Worm (Caenorhabditis elegans) whole organism, L2 larva: ENCODE measurements around the gene srd-70.

ENCODE experiments used
- ama-1 ChIP-seq: fragments of 150-350 bp; optimal IDR thresholded peaks from 2 replicates; lab custom pipeline; 2018; ENCODE audit warnings: inconsistent platforms
- elt-3 ChIP-seq: sonication (generic microtip); optimal IDR thresholded peaks from 2 replicates; lab custom pipeline; 2017; ENCODE audit warnings: missing biosample characterization, missing genetic modification characterization
- lin-11 ChIP-seq: fragments of 150-350 bp; sonication (generic microtip); optimal IDR thresholded peaks from 2 replicates; lab custom pipeline; 2014; ENCODE audit warnings: missing biosample characterization, missing genetic modification characterization, inconsistent platforms, mixed read lengths
- lsy-2 ChIP-seq, 2 experiments: fragments of 150-350 bp in 1 of 2; sonication (generic microtip) in 1 of 2; optimal IDR thresholded peaks; 2 replicates each; lab custom pipeline; 2014 to 2017; ENCODE audit warnings: missing biosample characterization in 2 of 2, missing genetic modification characterization in 2 of 2
- nhr-12 ChIP-seq: fragments of 150-350 bp; optimal IDR thresholded peaks from 2 replicates; lab custom pipeline; 2014; ENCODE audit warnings: missing biosample characterization, missing genetic modification characterization
- nhr-21 ChIP-seq: fragments of 150-350 bp; optimal IDR thresholded peaks from 2 replicates; lab custom pipeline; 2014; ENCODE audit warnings: missing biosample characterization, missing genetic modification characterization
- nhr-237 ChIP-seq: fragments of 150-350 bp; optimal IDR thresholded peaks from 2 replicates; lab custom pipeline; 2014; ENCODE audit warnings: missing biosample characterization, missing genetic modification characterization
- sem-4 ChIP-seq: fragments of 150-350 bp; optimal IDR thresholded peaks from 2 replicates; lab custom pipeline; 2014; ENCODE audit warnings: missing biosample characterization, missing genetic modification reagents, missing genetic modification characterization
- unc-39 ChIP-seq: fragments of 150-350 bp; optimal IDR thresholded peaks from 2 replicates; lab custom pipeline; 2014; ENCODE audit warnings: missing biosample characterization, missing genetic modification characterization
- unc-55 ChIP-seq: fragments of 150-350 bp; sonication (generic microtip); optimal IDR thresholded peaks from 3 replicates; lab custom pipeline; 2014; ENCODE audit warnings: missing biosample characterization, missing genetic modification reagents, missing genetic modification characterization
- unc-62 ChIP-seq: fragments of 150-350 bp; optimal IDR thresholded peaks from 2 replicates; lab custom pipeline; 2014; ENCODE audit warnings: missing biosample characterization, missing genetic modification reagents, missing genetic modification characterization
- zag-1 ChIP-seq: fragments of 150-350 bp; optimal IDR thresholded peaks from 2 replicates; lab custom pipeline; 2014; ENCODE audit warnings: missing biosample characterization, missing genetic modification characterization
- ztf-4 ChIP-seq: fragments of 150-350 bp; optimal IDR thresholded peaks from 2 replicates; lab custom pipeline; 2014; ENCODE audit warnings: missing biosample characterization, missing genetic modification characterization

DNA sequence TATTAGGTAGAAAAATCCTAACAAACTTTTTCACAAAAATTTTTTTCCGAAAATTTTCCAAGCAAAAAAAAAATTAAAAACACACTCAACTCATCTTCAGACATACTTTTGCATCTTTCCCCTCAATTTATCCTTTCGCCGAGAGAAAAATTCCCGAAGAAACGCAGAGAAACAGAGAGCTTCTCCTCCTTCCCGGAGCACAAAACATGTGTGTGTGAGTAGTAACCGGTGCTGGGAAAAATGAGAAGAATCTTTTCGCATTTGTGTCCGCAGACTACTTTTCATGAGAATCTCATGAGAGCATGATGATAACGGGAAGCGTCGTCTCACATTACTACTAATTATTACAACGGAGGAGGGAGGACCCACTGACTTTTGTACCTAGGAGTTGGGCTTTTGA, 32.6 kb downstream of the srd-70 start:
- no peak for TF ChIP-seq ama-1 (lab: Kevin White, UChicago)
- peak in 1 of 2 experiments; percentile 33 for TF ChIP-seq lsy-2 (tag; optimal IDR thresholded peaks at IDR 0.05; lab: Kevin White, UChicago)
- TF ChIP-seq ztf-4 (tag; lab: Kevin White, UChicago) = no peak
- TF ChIP-seq lin-11 = no peak
- TF ChIP-seq sem-4 (tag; lab: Kevin White, UChicago) = no peak
- TF ChIP-seq zag-1 (tag; lab: Kevin White, UChicago) = no peak
- no peak for TF ChIP-seq nhr-12 (tag; lab: Kevin White, UChicago)
- TF ChIP-seq unc-39 (tag; lab: Kevin White, UChicago) = no peak
- peak; percentile 16 for TF ChIP-seq unc-55
- TF ChIP-seq nhr-237 (tag; lab: Kevin White, UChicago) = no peak
- no peak for TF ChIP-seq unc-62 (GFP tag; lab: Kevin White, UChicago)
- TF ChIP-seq elt-3 = no peak
- TF ChIP-seq nhr-21 = no peak
